Fruit fly (Drosophila melanogaster) whole organism, embryonic: Measurements from ENCODE around the gene Drsl2.

Experiments used
- BtbVII ChIP-seq: fragments of 200-800 bp; sonication (Bioruptor generic); optimal IDR thresholded peaks from 3 replicates; lab custom pipeline; 2017; ENCODE audit warnings: missing biosample characterization, mild to moderate bottlenecking, missing genetic modification characterization
- CG10147 ChIP-seq: fragments of 200-800 bp; sonication (Bioruptor generic); optimal IDR thresholded peaks from 2 replicates; lab custom pipeline; 2019; ENCODE audit warnings: missing biosample characterization, mild to moderate bottlenecking, missing genetic modification characterization, moderate library complexity
- CG12071 ChIP-seq: fragments of 200-800 bp; sonication (Bioruptor generic); optimal IDR thresholded peaks from 3 replicates; lab custom pipeline; 2018; ENCODE audit warnings: missing biosample characterization, mild to moderate bottlenecking, missing genetic modification characterization
- CG12155 ChIP-seq: fragments of 200-800 bp; sonication (Bioruptor generic); optimal IDR thresholded peaks from 3 replicates; lab custom pipeline; 2016; ENCODE audit warnings: missing biosample characterization, missing genetic modification characterization
- CG1233 ChIP-seq: fragments of 200-800 bp; sonication (Bioruptor generic); optimal IDR thresholded peaks from 4 replicates; lab custom pipeline; 2018; ENCODE audit warnings: missing biosample characterization, mild to moderate bottlenecking, missing genetic modification characterization
- CG12391 ChIP-seq: fragments of 200-800 bp; sonication (Bioruptor generic); optimal IDR thresholded peaks from 3 replicates; lab custom pipeline; 2018; ENCODE audit warnings: missing biosample characterization, mild to moderate bottlenecking, missing genetic modification characterization, moderate library complexity
- CG12769 ChIP-seq: fragments of 200-800 bp; sonication (Bioruptor generic); optimal IDR thresholded peaks from 2 replicates; lab custom pipeline; 2019; ENCODE audit warnings: missing biosample characterization, mild to moderate bottlenecking, missing genetic modification characterization, moderate library complexity
- CG13424 ChIP-seq: fragments of 200-800 bp; sonication (Bioruptor generic); optimal IDR thresholded peaks from 2 replicates; lab custom pipeline; 2019; ENCODE audit warnings: missing biosample characterization, mild to moderate bottlenecking, missing genetic modification characterization, moderate library complexity
- CG13624 ChIP-seq: fragments of 200-800 bp; sonication (Bioruptor generic); optimal IDR thresholded peaks from 2 replicates; lab custom pipeline; 2016; ENCODE audit warnings: missing biosample characterization, missing genetic modification characterization
- CG16863 ChIP-seq: fragments of 200-800 bp; sonication (Bioruptor generic); optimal IDR thresholded peaks from 3 replicates; lab custom pipeline; 2016; ENCODE audit warnings: missing biosample characterization, missing genetic modification characterization
- CG17359 ChIP-seq: fragments of 200-800 bp; sonication (Bioruptor generic); optimal IDR thresholded peaks from 3 replicates; lab custom pipeline; 2018; ENCODE audit warnings: missing biosample characterization, mild to moderate bottlenecking, missing genetic modification characterization, moderate library complexity
- CG17385 ChIP-seq: fragments of 200-800 bp; sonication (Bioruptor generic); optimal IDR thresholded peaks from 3 replicates; lab custom pipeline; 2018; ENCODE audit warnings: missing biosample characterization, mild to moderate bottlenecking, missing genetic modification characterization
- CG17802 ChIP-seq: fragments of 200-800 bp; sonication (Bioruptor generic); optimal IDR thresholded peaks from 2 replicates; lab custom pipeline; 2018; ENCODE audit warnings: missing biosample characterization, mild to moderate bottlenecking, missing genetic modification characterization, moderate library complexity
- CG1832 ChIP-seq: fragments of 200-800 bp; sonication (Bioruptor generic); optimal IDR thresholded peaks from 2 replicates; lab custom pipeline; 2017; ENCODE audit warnings: missing biosample characterization, mild to moderate bottlenecking, missing genetic modification characterization, inconsistent platforms
- CG42726 ChIP-seq: fragments of 200-800 bp; sonication (Bioruptor generic); IDR thresholded peaks from 2 replicates; pipeline ENCODE4 v1.3.6; 2022; ENCODE audit warnings: missing biosample characterization, missing genetic modification characterization; ENCODE audit not compliant: partially characterized antibody
- CG7987 ChIP-seq: fragments of 200-800 bp; sonication (Bioruptor generic); optimal IDR thresholded peaks from 2 replicates; lab custom pipeline; 2018; ENCODE audit warnings: missing biosample characterization, mild to moderate bottlenecking, missing genetic modification characterization, moderate library complexity
- CG9727 ChIP-seq: fragments of 200-800 bp; sonication (Bioruptor generic); optimal IDR thresholded peaks from 3 replicates; lab custom pipeline; 2017; ENCODE audit warnings: missing biosample characterization, mild to moderate bottlenecking, missing genetic modification characterization
- CG9817 ChIP-seq: fragments of 200-800 bp; sonication (Bioruptor generic); optimal IDR thresholded peaks from 2 replicates; lab custom pipeline; 2018; ENCODE audit warnings: missing biosample characterization, mild to moderate bottlenecking, missing genetic modification characterization, moderate library complexity
- Dp ChIP-seq: fragments of 200-800 bp; sonication (Bioruptor generic); optimal IDR thresholded peaks from 2 replicates; lab custom pipeline; 2018; ENCODE audit warnings: missing biosample characterization, mild to moderate bottlenecking, missing genetic modification characterization, moderate library complexity
- Fer2 ChIP-seq: fragments of 200-800 bp; sonication (Bioruptor generic); optimal IDR thresholded peaks from 2 replicates; lab custom pipeline; 2018; ENCODE audit warnings: missing biosample characterization, mild to moderate bottlenecking, missing genetic modification characterization, moderate library complexity
- Hand ChIP-seq: fragments of 200-800 bp; sonication (Bioruptor generic); optimal IDR thresholded peaks from 2 replicates; lab custom pipeline; 2017; ENCODE audit warnings: mild to moderate bottlenecking, missing biosample characterization, missing genetic modification reagents, missing genetic modification characterization
- MESR4 ChIP-seq: fragments of 200-800 bp; sonication (Bioruptor generic); optimal IDR thresholded peaks from 2 replicates; lab custom pipeline; 2018; ENCODE audit warnings: missing biosample characterization, mild to moderate bottlenecking, missing genetic modification characterization, moderate library complexity
- Med ChIP-seq: fragments of 200-800 bp; sonication (Bioruptor generic); peaks from one replicate; lab custom pipeline; 2016; ENCODE audit warnings: missing biosample characterization, missing genetic modification characterization, mild to moderate bottlenecking, inconsistent platforms, moderate library complexity
- Meics ChIP-seq: fragments of 200-800 bp; sonication (Bioruptor generic); optimal IDR thresholded peaks from 2 replicates; lab custom pipeline; 2017; ENCODE audit warnings: missing biosample characterization, mild to moderate bottlenecking, missing genetic modification characterization
- Nf-YC ChIP-seq: fragments of 200-800 bp; optimal IDR thresholded peaks from 3 replicates; lab custom pipeline; 2019; ENCODE audit warnings: missing biosample characterization, mild to moderate bottlenecking, missing genetic modification characterization, moderate library complexity
- Pdp1 ChIP-seq, 2 experiments: fragments of 200-800 bp; sonication (Bioruptor generic); optimal IDR thresholded peaks; 3 replicates each; lab custom pipeline; 2016; ENCODE audit warnings: missing biosample characterization in 2 of 2, missing genetic modification characterization in 2 of 2, mild to moderate bottlenecking in 1 of 2, moderate library complexity in 1 of 2
- aop ChIP-seq: fragments of 200-800 bp; sonication (Bioruptor generic); IDR thresholded peaks from 2 replicates; pipeline ENCODE4 v1.3.6; 2022; ENCODE audit warnings: missing biosample characterization, missing genetic modification characterization
- ash1 ChIP-seq: fragments of 200-800 bp; sonication (Bioruptor generic); optimal IDR thresholded peaks from 2 replicates; lab custom pipeline; 2018; ENCODE audit warnings: missing biosample characterization, mild to moderate bottlenecking, missing genetic modification characterization
- cg ChIP-seq: fragments of 200-800 bp; sonication (Bioruptor generic); optimal IDR thresholded peaks from 3 replicates; lab custom pipeline; 2019; ENCODE audit warnings: missing biosample characterization, mild to moderate bottlenecking, missing genetic modification characterization, moderate library complexity
- hbn ChIP-seq: fragments of 200-800 bp; sonication (Bioruptor generic); IDR thresholded peaks from 2 replicates; pipeline ENCODE4 v1.3.6; 2022; ENCODE audit warnings: missing biosample characterization, missing genetic modification characterization; ENCODE audit not compliant: partially characterized antibody
- lab ChIP-seq: fragments of 200-800 bp; sonication (Bioruptor generic); optimal IDR thresholded peaks from 3 replicates; lab custom pipeline; 2017; ENCODE audit warnings: missing biosample characterization, missing genetic modification characterization, mild to moderate bottlenecking, moderate library complexity, missing genetic modification reagents
- mam ChIP-seq: fragments of 200-800 bp; sonication (Bioruptor generic); optimal IDR thresholded peaks from 3 replicates; lab custom pipeline; 2016; ENCODE audit warnings: missing biosample characterization, missing genetic modification characterization
- mld ChIP-seq: fragments of 200-800 bp; sonication (Bioruptor generic); IDR thresholded peaks from 3 replicates; pipeline ENCODE4 v1.3.6; 2022; ENCODE audit warnings: missing biosample characterization, missing genetic modification characterization; ENCODE audit not compliant: partially characterized antibody
- onecut ChIP-seq: fragments of 200-800 bp; sonication (Bioruptor generic); IDR thresholded peaks from 2 replicates; pipeline ENCODE4 v1.3.6; 2022; ENCODE audit warnings: missing biosample characterization, missing genetic modification characterization
- ranshi ChIP-seq: fragments of 200-800 bp; sonication (Bioruptor generic); IDR thresholded peaks from 2 replicates; pipeline ENCODE4 v1.3.6; 2022; ENCODE audit warnings: missing biosample characterization, missing genetic modification characterization
- row ChIP-seq: fragments of 200-800 bp; sonication (Bioruptor generic); IDR thresholded peaks from 3 replicates; pipeline ENCODE4 v1.3.6; 2022; ENCODE audit warnings: missing biosample characterization, missing genetic modification characterization
- sc ChIP-seq, 3 experiments: fragments of >200 bp in 2 of 3; fragments of 200-800 bp in 1 of 3; sonication (Bioruptor generic) in 1 of 3; optimal IDR thresholded peaks; 2 replicates in 2 of 3; 3 replicates in 1 of 3; lab custom pipeline; 2017; ENCODE audit warnings: mild to moderate bottlenecking in 1 of 3, missing biosample characterization in 1 of 3, missing genetic modification characterization in 1 of 3, missing genetic modification reagents in 1 of 3
- sd ChIP-seq: fragments of 200-800 bp; sonication (Bioruptor generic); optimal IDR thresholded peaks from 3 replicates; lab custom pipeline; 2018; ENCODE audit warnings: missing biosample characterization, mild to moderate bottlenecking, missing genetic modification characterization, moderate library complexity
- sens-2 ChIP-seq: fragments of 200-800 bp; sonication (Bioruptor generic); IDR thresholded peaks from 2 replicates; pipeline ENCODE4 v1.3.6; 2022; ENCODE audit warnings: missing biosample characterization, missing genetic modification characterization
- shn ChIP-seq: fragments of 200-800 bp; sonication (Bioruptor generic); optimal IDR thresholded peaks from 3 replicates; lab custom pipeline; 2016; ENCODE audit warnings: missing biosample characterization, missing genetic modification characterization
- sisA ChIP-seq: fragments of 200-800 bp; sonication (Bioruptor generic); IDR thresholded peaks from 2 replicates; pipeline ENCODE4 v1.3.6; 2022; ENCODE audit warnings: missing biosample characterization, missing genetic modification characterization
- slbo ChIP-seq: fragments of 200-800 bp; sonication (Bioruptor generic); IDR thresholded peaks from 2 replicates; pipeline ENCODE4 v1.3.6; 2022; ENCODE audit warnings: missing biosample characterization, missing genetic modification characterization
- sob ChIP-seq: fragments of 200-800 bp; sonication (Bioruptor generic); IDR thresholded peaks from 2 replicates; pipeline ENCODE4 v1.3.6; 2022; ENCODE audit warnings: missing biosample characterization, missing genetic modification characterization
- tll ChIP-seq, 2 experiments: fragments of 200-800 bp in 1 of 2; fragments of >200 bp in 1 of 2; sonication (Bioruptor generic) in 1 of 2; optimal IDR thresholded peaks; 2 replicates each; lab custom pipeline; 2017 to 2019; ENCODE audit warnings: missing biosample characterization in 2 of 2, missing genetic modification characterization in 2 of 2, mild to moderate bottlenecking in 1 of 2, moderate library complexity in 1 of 2
- tup ChIP-seq: fragments of 200-800 bp; sonication (Bioruptor generic); optimal IDR thresholded peaks from 2 replicates; lab custom pipeline; 2016; ENCODE audit warnings: missing biosample characterization, mild to moderate bottlenecking, missing genetic modification characterization, moderate library complexity
- wdn ChIP-seq: fragments of 200-800 bp; sonication (Bioruptor generic); IDR thresholded peaks from 2 replicates; pipeline ENCODE4 v1.3.6; 2022; ENCODE audit warnings: missing biosample characterization, missing genetic modification characterization

Drsl2 gene

DNA sequence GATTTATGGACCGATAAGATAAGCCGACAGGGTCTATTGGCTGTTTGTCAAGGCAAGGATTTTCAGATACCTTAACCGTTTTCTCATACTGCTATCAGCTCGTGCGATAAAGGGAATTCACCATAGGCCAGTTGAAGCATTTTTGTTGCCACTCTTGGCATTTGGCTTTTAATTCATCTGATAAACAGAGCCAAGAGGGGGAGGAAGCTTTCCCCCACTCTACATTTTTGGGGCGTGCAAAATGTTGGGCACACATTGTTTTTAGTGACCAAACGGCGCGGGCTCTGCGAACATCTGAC is 35.6 kb downstream of the Drsl2 start (continued):
- TF ChIP-seq aop (no peak), BtbVII (GFP tag; lab: Kevin White, UChicago) (peak; percentile 30), ranshi (GFP tag; lab: Robert Waterston, UW) (no peak), CG17802 (tag; lab: Kevin White, UChicago) (no peak), Fer2 (no peak), Nf-YC (tag; lab: Kevin White, UChicago) (peak; percentile 8), CG13624 (GFP tag; lab: Kevin White, UChicago) (no peak), Hand (no peak), ash1 (GFP tag; lab: Kevin White, UChicago) (no peak), cg (GFP tag; lab: Kevin White, UChicago) (no peak), Med (GFP tag; lab: Kevin White, UChicago) (peak; percentile 20), tup (GFP tag; lab: Kevin White, UChicago) (no peak), CG12155 (GFP tag; lab: Kevin White, UChicago) (no peak), MESR4 (GFP tag; lab: Kevin White, UChicago) (no peak), CG12391 (tag; lab: Kevin White, UChicago) (no peak), CG42726 (GFP tag; lab: Robert Waterston, UW) (no peak), CG12071 (no peak), sc (optimal IDR thresholded peaks at IDR 0.05; lab: Kevin White, UChicago) (no peak), sc (GFP tag; optimal IDR thresholded peaks at IDR 0.05; lab: Kevin White, UChicago) (no peak), lab (peak; percentile 5)
- TF ChIP-seq, all 482 proteins: peak for 10

DNA sequence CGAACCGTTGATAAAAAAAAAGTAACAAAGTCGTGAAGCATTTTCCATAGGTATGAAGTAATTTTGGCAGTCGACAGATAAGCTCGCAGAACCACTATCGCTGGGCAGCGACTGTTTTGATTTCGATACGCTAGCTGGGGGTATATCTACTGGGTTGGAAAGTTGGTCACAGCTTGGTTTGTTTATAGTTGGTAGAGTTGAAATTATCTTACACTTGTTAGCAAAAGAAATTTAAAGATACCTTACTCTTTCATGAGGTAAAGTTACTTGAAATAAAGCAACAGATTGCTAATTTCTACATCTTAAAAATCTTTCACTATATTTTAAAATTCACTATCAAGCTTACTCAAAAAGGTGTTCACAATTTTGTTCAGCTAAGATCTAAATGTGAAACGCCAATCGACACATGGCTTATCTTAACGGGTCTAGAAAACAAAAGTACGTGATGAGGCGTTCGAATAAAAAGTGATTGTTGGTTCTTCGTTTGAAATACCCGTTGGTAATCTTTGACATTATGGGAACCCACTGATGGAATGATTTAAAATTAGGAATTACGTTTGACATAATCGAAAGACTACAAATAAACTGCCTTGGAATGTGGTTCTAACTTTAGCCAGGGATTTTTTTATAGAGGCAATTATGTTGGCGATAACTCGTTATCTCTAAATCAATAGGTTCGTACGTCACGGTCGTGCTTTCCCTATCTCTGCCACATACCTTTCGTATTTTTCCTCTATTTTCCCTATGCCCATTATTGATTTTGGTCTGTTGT is 36.6 kb downstream of the Drsl2 start:
- peak; percentile 0 for TF ChIP-seq CG9727 (GFP tag; lab: Kevin White, UChicago)
- TF ChIP-seq sens-2 (GFP tag; lab: Robert Waterston, UW), result peak; percentile 50; the same call in 1 of the 2 replicates
- TF ChIP-seq Med (GFP tag; lab: Kevin White, UChicago), result peak; percentile 82
- peak; percentile 51 for TF ChIP-seq row
- TF ChIP-seq sisA (GFP tag; lab: Robert Waterston, UW), result no peak
- TF ChIP-seq mld (GFP tag; lab: Robert Waterston, UW), result no peak
- peak; percentile 1 for TF ChIP-seq CG1233 (GFP tag; lab: Kevin White, UChicago)
- TF ChIP-seq CG17359 (tag; lab: Kevin White, UChicago), result peak; percentile 31
- TF ChIP-seq hbn (GFP tag; lab: Robert Waterston, UW), result no peak
- TF ChIP-seq CG9817, result peak; percentile 11
- TF ChIP-seq CG7987, result no peak
- no peak for TF ChIP-seq CG16863 (GFP tag; lab: Kevin White, UChicago)
- TF ChIP-seq Dp (GFP tag; lab: Kevin White, UChicago), result no peak
- peak; percentile 21 for TF ChIP-seq shn (GFP tag; lab: Kevin White, UChicago)
- peak; percentile 40 for TF ChIP-seq Meics
- peak; percentile 10 for TF ChIP-seq CG12769 (tag; lab: Kevin White, UChicago)
- peak; percentile 95 for TF ChIP-seq sd (tag; lab: Kevin White, UChicago)
- no peak for TF ChIP-seq CG1832 (GFP tag; lab: Kevin White, UChicago)
- TF ChIP-seq CG10147 (GFP tag; lab: Kevin White, UChicago), result no peak
- 0 out of 2 replicates have a peak, but pooled peaks have one; percentile 9 for TF ChIP-seq wdn (GFP tag; lab: Robert Waterston, UW)
- TF ChIP-seq CG13424 (tag; lab: Kevin White, UChicago), result peak; percentile 24
- TF ChIP-seq slbo (GFP tag; lab: Robert Waterston, UW), result 0 out of 2 replicates have a peak, but pooled peaks have one; percentile 26
- TF ChIP-seq tll (GFP tag; optimal IDR thresholded peaks at IDR 0.05; lab: Kevin White, UChicago), result no peak
- TF ChIP-seq Pdp1 (GFP tag; optimal IDR thresholded peaks at IDR 0.05; lab: Kevin White, UChicago), result peak in 1 of 2 experiments; percentile 43
- TF ChIP-seq mam, result peak; percentile 11
- TF ChIP-seq CG12391 (tag; lab: Kevin White, UChicago), result peak; percentile 14
- TF ChIP-seq sob (GFP tag; lab: Robert Waterston, UW), result 0 out of 2 replicates have a peak, but pooled peaks have one; percentile 9
- peak; percentile 22 for TF ChIP-seq CG17385 (GFP tag; lab: Kevin White, UChicago)
- TF ChIP-seq onecut (GFP tag; lab: Robert Waterston, UW), result peak; percentile 27; the same call in 1 of the 2 replicates
